Worm (Caenorhabditis elegans) whole organism, late embryonic: ENCODE data around the gene allo-1.

Source experiments
- C08G9.2 ChIP-seq: sonication (generic microtip); optimal IDR thresholded peaks from 2 replicates; lab custom pipeline; 2016; ENCODE audit warnings: mild to moderate bottlenecking, missing genetic modification characterization, moderate library complexity, missing compliant biosample characterization
- K02D7.2 ChIP-seq: sonication (generic microtip); optimal IDR thresholded peaks from 2 replicates; lab custom pipeline; 2017; ENCODE audit warnings: mild to moderate bottlenecking, missing genetic modification characterization, missing compliant biosample characterization
- T23F11.4 ChIP-seq: fragments of 200-800 bp; sonication (Bioruptor generic); optimal IDR thresholded peaks from 2 replicates; lab custom pipeline; 2018; ENCODE audit warnings: mild to moderate bottlenecking, missing genetic modification characterization, missing compliant biosample characterization
- Y22D7AL.16 ChIP-seq: sonication (generic microtip); optimal IDR thresholded peaks from 2 replicates; lab custom pipeline; 2016; ENCODE audit warnings: missing genetic modification characterization, missing compliant biosample characterization
- ama-1 ChIP-seq: fragments of 150-350 bp; optimal IDR thresholded peaks from 2 replicates; lab custom pipeline; 2014
- ceh-18 ChIP-seq: sonication (generic microtip); optimal IDR thresholded peaks from 2 replicates; lab custom pipeline; 2016; ENCODE audit warnings: missing genetic modification characterization, missing compliant biosample characterization
- ceh-19 ChIP-seq: fragments of 200-800 bp; sonication (Bioruptor generic); optimal IDR thresholded peaks from 2 replicates; lab custom pipeline; 2018; ENCODE audit warnings: mild to moderate bottlenecking, missing genetic modification characterization, missing compliant biosample characterization
- ceh-24 ChIP-seq: sonication (generic microtip); optimal IDR thresholded peaks from 2 replicates; lab custom pipeline; 2016; ENCODE audit warnings: mild to moderate bottlenecking, missing genetic modification characterization, missing compliant biosample characterization
- ceh-31 ChIP-seq: sonication (generic microtip); optimal IDR thresholded peaks from 2 replicates; lab custom pipeline; 2016; ENCODE audit warnings: missing genetic modification characterization, missing compliant biosample characterization
- ceh-45 ChIP-seq: fragments of 200-800 bp; sonication (Bioruptor generic); IDR thresholded peaks from 2 replicates; pipeline ENCODE4 v1.3.6; 2022; ENCODE audit warnings: missing genetic modification reagents, missing genetic modification characterization, missing compliant biosample characterization
- ceh-6 ChIP-seq: fragments of 200-800 bp; sonication (Bioruptor generic); optimal IDR thresholded peaks from 2 replicates; lab custom pipeline; 2018; ENCODE audit warnings: mild to moderate bottlenecking, missing genetic modification characterization, missing compliant biosample characterization
- ceh-9 ChIP-seq: sonication (generic microtip); optimal IDR thresholded peaks from 2 replicates; lab custom pipeline; 2016; ENCODE audit warnings: mild to moderate bottlenecking, missing genetic modification characterization, inconsistent platforms, missing compliant biosample characterization
- dve-1 ChIP-seq: sonication (generic microtip); optimal IDR thresholded peaks from 2 replicates; lab custom pipeline; 2017; ENCODE audit warnings: antibody characterized with exemption, mild to moderate bottlenecking, missing genetic modification characterization, missing compliant biosample characterization
- elt-2 ChIP-seq: sonication (generic microtip); optimal IDR thresholded peaks from 2 replicates; lab custom pipeline; 2016; ENCODE audit warnings: missing genetic modification reagents, missing genetic modification characterization, missing compliant biosample characterization
- elt-4 ChIP-seq: sonication (generic microtip); optimal IDR thresholded peaks from 2 replicates; lab custom pipeline; 2016; ENCODE audit warnings: missing genetic modification characterization, missing compliant biosample characterization
- ets-4 ChIP-seq: sonication (generic microtip); optimal IDR thresholded peaks from 2 replicates; lab custom pipeline; 2016; ENCODE audit warnings: missing genetic modification characterization, missing compliant biosample characterization
- eyg-1 ChIP-seq: sonication (generic microtip); optimal IDR thresholded peaks from 2 replicates; lab custom pipeline; 2016; ENCODE audit warnings: missing genotype, missing genetic modification characterization, missing compliant biosample characterization
- fax-1 ChIP-seq: sonication (generic microtip); optimal IDR thresholded peaks from 2 replicates; lab custom pipeline; 2016; ENCODE audit warnings: missing genotype, missing genetic modification characterization, missing compliant biosample characterization
- fkh-10 ChIP-seq: fragments of 150-350 bp; optimal IDR thresholded peaks from 2 replicates; lab custom pipeline; 2014; ENCODE audit warnings: missing biosample characterization, missing genetic modification reagents, missing genetic modification characterization
- fkh-6 ChIP-seq: sonication (generic microtip); optimal IDR thresholded peaks from 2 replicates; lab custom pipeline; 2016; ENCODE audit warnings: missing genetic modification characterization, missing compliant biosample characterization
- hlh-15 ChIP-seq: sonication (generic microtip); optimal IDR thresholded peaks from 2 replicates; lab custom pipeline; 2016; ENCODE audit warnings: missing genetic modification characterization, missing compliant biosample characterization
- lim-6 ChIP-seq: sonication (generic microtip); optimal IDR thresholded peaks from 2 replicates; lab custom pipeline; 2016; ENCODE audit warnings: missing genetic modification characterization, missing compliant biosample characterization
- lin-11 ChIP-seq: fragments of 200-800 bp; sonication (Bioruptor generic); optimal IDR thresholded peaks from 2 replicates; lab custom pipeline; 2018; ENCODE audit warnings: mild to moderate bottlenecking, missing genetic modification characterization, missing compliant biosample characterization
- madf-2 ChIP-seq: sonication (generic microtip); optimal IDR thresholded peaks from 2 replicates; lab custom pipeline; 2017; ENCODE audit warnings: missing genetic modification characterization, missing compliant biosample characterization
- mec-3 ChIP-seq: sonication (generic microtip); optimal IDR thresholded peaks from 2 replicates; lab custom pipeline; 2016; ENCODE audit warnings: borderline replicate concordance, missing genetic modification characterization, missing compliant biosample characterization
- nfya-1 ChIP-seq: sonication (generic microtip); optimal IDR thresholded peaks from 2 replicates; lab custom pipeline; 2017; ENCODE audit warnings: missing genetic modification characterization, mild to moderate bottlenecking, missing compliant biosample characterization, antibody characterized with exemption, moderate library complexity
- nhr-232 ChIP-seq: sonication (generic microtip); optimal IDR thresholded peaks from 2 replicates; lab custom pipeline; 2016; ENCODE audit warnings: missing genetic modification characterization, missing compliant biosample characterization
- npax-4 ChIP-seq: sonication (generic microtip); optimal IDR thresholded peaks from 2 replicates; lab custom pipeline; 2016; ENCODE audit warnings: missing genetic modification characterization, missing compliant biosample characterization
- odd-2 ChIP-seq: sonication (generic microtip); optimal IDR thresholded peaks from 2 replicates; lab custom pipeline; 2017; ENCODE audit warnings: antibody characterized with exemption, mild to moderate bottlenecking, missing genetic modification characterization, missing compliant biosample characterization
- pat-9 ChIP-seq: fragments of 200-800 bp; sonication (Bioruptor generic); optimal IDR thresholded peaks from 2 replicates; lab custom pipeline; 2018; ENCODE audit warnings: mild to moderate bottlenecking, missing genetic modification characterization, moderate library complexity, missing compliant biosample characterization
- pax-1 ChIP-seq: fragments of 150-350 bp; optimal IDR thresholded peaks from 2 replicates; lab custom pipeline; 2014; ENCODE audit warnings: missing biosample characterization, missing genetic modification characterization
- pros-1 ChIP-seq: fragments of 150-350 bp; optimal IDR thresholded peaks from 2 replicates; lab custom pipeline; 2014; ENCODE audit warnings: missing biosample characterization, missing genetic modification reagents, missing genetic modification characterization
- ref-2 ChIP-seq: sonication (generic microtip); optimal IDR thresholded peaks from 2 replicates; lab custom pipeline; 2016; ENCODE audit warnings: missing genetic modification characterization, missing compliant biosample characterization
- rnt-1 ChIP-seq: sonication (generic microtip); optimal IDR thresholded peaks from 2 replicates; lab custom pipeline; 2016; ENCODE audit warnings: missing genetic modification characterization, missing compliant biosample characterization
- sdc-2 ChIP-seq: sonication (generic microtip); optimal IDR thresholded peaks from 2 replicates; lab custom pipeline; 2016; ENCODE audit warnings: missing genotype, missing genetic modification characterization, missing compliant biosample characterization
- sox-2 ChIP-seq: fragments of 200-800 bp; sonication (Bioruptor generic); IDR thresholded peaks from 2 replicates; pipeline ENCODE4 v1.3.6; 2022; ENCODE audit warnings: missing genetic modification reagents, missing genetic modification characterization, missing compliant biosample characterization
- syd-9 ChIP-seq: sonication (generic microtip); optimal IDR thresholded peaks from 2 replicates; lab custom pipeline; 2016; ENCODE audit warnings: mild to moderate bottlenecking, missing genetic modification characterization, moderate library complexity, missing compliant biosample characterization
- tbx-7 ChIP-seq: sonication (generic microtip); optimal IDR thresholded peaks from 2 replicates; lab custom pipeline; 2016; ENCODE audit warnings: missing genotype, missing genetic modification characterization, missing compliant biosample characterization
- ttx-3 ChIP-seq: sonication (generic microtip); optimal IDR thresholded peaks from 2 replicates; lab custom pipeline; 2016; ENCODE audit warnings: missing genetic modification reagents, missing genetic modification characterization, missing compliant biosample characterization
- unc-55 ChIP-seq: sonication (generic microtip); optimal IDR thresholded peaks from 2 replicates; lab custom pipeline; 2017; ENCODE audit warnings: missing biosample characterization, missing genetic modification reagents, missing genetic modification characterization
- ztf-16 ChIP-seq: sonication (generic microtip); optimal IDR thresholded peaks from 2 replicates; lab custom pipeline; 2017; ENCODE audit warnings: missing genetic modification characterization, missing compliant biosample characterization

allo-1 gene

DNA sequence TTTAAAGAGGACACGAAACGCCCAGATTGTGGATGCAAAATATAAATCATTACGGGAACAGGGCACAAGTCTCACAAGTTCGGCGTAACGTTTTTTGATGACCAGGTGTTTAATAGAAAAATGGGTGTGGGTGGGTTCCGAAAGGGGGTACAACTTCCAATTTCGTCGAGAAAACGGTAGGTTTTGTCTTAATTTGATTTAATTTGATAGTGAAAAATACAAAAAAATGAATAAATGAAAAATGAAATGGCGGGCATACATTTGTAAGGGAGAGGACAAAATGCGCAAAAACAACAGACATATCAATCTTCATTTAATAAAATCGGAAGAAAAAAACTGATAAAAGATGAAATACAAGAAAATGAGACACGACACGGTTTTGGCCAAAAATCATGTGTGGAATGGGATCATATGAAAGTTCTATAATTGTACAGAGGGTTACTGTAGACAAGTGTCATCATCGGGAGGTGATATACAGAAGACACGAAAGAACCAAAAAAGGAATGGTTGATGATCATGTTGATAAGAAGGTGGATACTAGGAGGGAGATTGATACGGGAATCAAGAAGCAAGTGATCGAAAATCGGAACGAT is 5.1 kb upstream of the allo-1 start:
- TF ChIP-seq elt-4 (tag; lab: Kevin White, UChicago): no peak
- no peak for TF ChIP-seq tbx-7
- TF ChIP-seq T23F11.4 (GFP tag; lab: Kevin White, UChicago): no peak
- TF ChIP-seq hlh-15 (tag; lab: Kevin White, UChicago): no peak
- TF ChIP-seq fkh-6 (tag; lab: Kevin White, UChicago): no peak
- TF ChIP-seq ceh-31: no peak
- TF ChIP-seq fax-1 (tag; lab: Kevin White, UChicago): no peak
- no peak for TF ChIP-seq madf-2 (tag; lab: Kevin White, UChicago)
- TF ChIP-seq lin-11 (tag; lab: Kevin White, UChicago): no peak
- TF ChIP-seq npax-4: no peak
- TF ChIP-seq nfya-1 (tag; lab: Kevin White, UChicago): no peak
- no peak for TF ChIP-seq unc-55 (GFP tag; lab: Kevin White, UChicago)
- no peak for TF ChIP-seq nhr-232 (tag; lab: Kevin White, UChicago)
- TF ChIP-seq ceh-9 (tag; lab: Kevin White, UChicago): no peak
- no peak for TF ChIP-seq rnt-1 (tag; lab: Kevin White, UChicago)
- TF ChIP-seq ztf-16 (tag; lab: Kevin White, UChicago): no peak

DNA sequence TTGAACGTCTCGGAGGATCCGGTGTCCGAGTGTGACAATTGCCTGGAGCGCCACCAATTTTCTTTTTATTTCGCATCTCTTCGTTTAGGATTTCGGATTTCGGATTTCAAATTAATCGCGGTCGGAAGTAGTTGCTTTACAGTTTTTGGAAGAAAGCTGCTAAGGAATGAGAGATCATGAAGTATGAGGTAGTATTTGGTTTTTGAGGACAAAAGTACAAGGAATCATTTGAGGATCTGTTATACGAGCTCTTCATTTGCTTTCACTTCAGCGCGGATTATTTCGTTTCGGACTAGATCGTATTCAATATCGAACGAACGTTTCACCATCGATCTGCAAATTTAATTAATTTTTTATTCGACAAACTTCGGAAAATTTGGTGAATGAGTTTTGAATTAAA is 2.8 kb upstream of the allo-1 start, which contains the start of gene R102.11:
Gene R102.11 (minus strand): TSS at position 101 of the 400 bp plus-strand sequence.
- no peak for TF ChIP-seq elt-4 (tag; lab: Kevin White, UChicago)
- no peak for TF ChIP-seq ceh-9 (tag; lab: Kevin White, UChicago)
- TF ChIP-seq ceh-24 (tag; lab: Kevin White, UChicago): no peak
- TF ChIP-seq fkh-10: no peak
- TF ChIP-seq nhr-232 (tag; lab: Kevin White, UChicago): no peak
- TF ChIP-seq ttx-3 (tag; lab: Kevin White, UChicago): no peak
- TF ChIP-seq ceh-18: no peak
- no peak for TF ChIP-seq dve-1
- no peak for TF ChIP-seq C08G9.2 (tag; lab: Kevin White, UChicago)
- TF ChIP-seq pax-1 (tag; lab: Kevin White, UChicago): no peak

DNA sequence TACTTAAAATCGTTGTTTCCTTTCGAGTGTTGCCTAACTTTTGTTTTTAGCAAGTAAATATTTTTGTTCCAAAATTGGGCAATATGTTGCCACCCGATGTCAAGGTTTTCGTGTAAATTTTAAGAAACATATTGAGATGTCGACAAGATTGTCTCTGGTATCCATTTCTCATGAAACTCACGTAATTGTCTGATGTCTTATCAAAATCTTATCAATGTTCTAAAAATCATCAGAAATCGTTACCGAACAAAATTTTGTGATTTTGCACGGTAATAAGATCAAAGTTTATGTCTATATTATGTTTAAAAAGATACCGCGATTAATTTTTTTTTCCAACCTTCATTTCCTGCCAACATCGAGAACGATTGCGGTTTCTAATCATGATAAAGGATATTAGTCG is 2.1 kb upstream of the allo-1 start:
- TF ChIP-seq sox-2 (no peak), T23F11.4 (GFP tag; lab: Kevin White, UChicago) (no peak), ceh-19 (GFP tag; lab: Kevin White, UChicago) (no peak), unc-55 (GFP tag; lab: Kevin White, UChicago) (no peak), mec-3 (tag; lab: Kevin White, UChicago) (no peak), elt-2 (no peak), pros-1 (no peak), odd-2 (no peak), npax-4 (no peak), ztf-16 (tag; lab: Kevin White, UChicago) (no peak)

DNA sequence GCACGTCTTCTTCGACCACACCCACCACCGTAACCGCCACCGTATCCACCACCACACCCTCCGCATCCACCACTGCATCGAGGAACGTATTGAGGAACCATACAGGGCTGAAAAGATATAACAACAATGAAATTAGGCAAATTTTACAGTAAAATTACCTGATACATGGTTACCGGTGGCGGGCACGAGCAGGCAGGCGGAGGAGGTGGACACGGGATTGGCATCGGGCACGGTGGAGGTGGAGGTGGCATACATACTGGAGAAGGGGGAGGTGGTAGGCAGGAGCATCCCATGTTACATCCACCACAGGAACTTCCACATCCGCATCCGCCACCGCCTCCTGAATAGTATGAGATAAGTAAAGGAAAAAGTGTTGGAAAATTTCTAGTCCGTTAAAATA is 1.6 kb upstream of the allo-1 start:
- TF ChIP-seq fax-1 (tag; lab: Kevin White, UChicago) (no peak), lim-6 (tag; lab: Kevin White, UChicago) (no peak), sdc-2 (tag; lab: Kevin White, UChicago) (no peak), ceh-6 (GFP tag; lab: Kevin White, UChicago) (no peak), ets-4 (tag; lab: Kevin White, UChicago) (no peak), Y22D7AL.16 (no peak), pax-1 (tag; lab: Kevin White, UChicago) (no peak), syd-9 (tag; lab: Kevin White, UChicago) (no peak), ama-1 (lab: Kevin White, UChicago) (no peak), ztf-16 (tag; lab: Kevin White, UChicago) (no peak), ceh-45 (GFP tag; lab: Robert Waterston, UW) (no peak), K02D7.2 (tag; lab: Kevin White, UChicago) (no peak), ref-2 (tag; lab: Kevin White, UChicago) (no peak), eyg-1 (tag; lab: Kevin White, UChicago) (no peak), pat-9 (tag; lab: Kevin White, UChicago) (no peak), unc-55 (GFP tag; lab: Kevin White, UChicago) (no peak), elt-4 (tag; lab: Kevin White, UChicago) (no peak)
